Worm (Caenorhabditis elegans) whole organism, L2 larva: Measurements from ENCODE around the gene Y9C9A.13.

Experiments
- dmd-4 ChIP-seq: sonication (generic microtip); optimal IDR thresholded peaks from 2 replicates; lab custom pipeline; 2017; ENCODE audit warnings: missing biosample characterization, missing genetic modification characterization
- egl-27 ChIP-seq: sonication (generic microtip); optimal IDR thresholded peaks from 3 replicates; lab custom pipeline; 2017; ENCODE audit warnings: missing biosample characterization, missing genetic modification reagents, missing genetic modification characterization
- lsy-2 ChIP-seq, 2 experiments: fragments of 150-350 bp in 1 of 2; sonication (generic microtip) in 1 of 2; optimal IDR thresholded peaks; 2 replicates each; lab custom pipeline; 2014 to 2017; ENCODE audit warnings: missing biosample characterization in 2 of 2, missing genetic modification characterization in 2 of 2
- nhr-25 ChIP-seq: fragments of 150-350 bp; sonication (generic microtip); optimal IDR thresholded peaks from 3 replicates; lab custom pipeline; 2014; ENCODE audit warnings: missing biosample characterization, missing genetic modification characterization
- snpc-4 ChIP-seq: fragments of 150-350 bp; optimal IDR thresholded peaks from 2 replicates; lab custom pipeline; 2014; ENCODE audit warnings: missing biosample characterization, missing genetic modification characterization
- unc-39 ChIP-seq: fragments of 150-350 bp; optimal IDR thresholded peaks from 2 replicates; lab custom pipeline; 2014; ENCODE audit warnings: missing biosample characterization, missing genetic modification characterization
- unc-62 ChIP-seq: fragments of 150-350 bp; optimal IDR thresholded peaks from 2 replicates; lab custom pipeline; 2014; ENCODE audit warnings: missing biosample characterization, missing genetic modification reagents, missing genetic modification characterization

ce11 chrIV:4934103-4934502, 35.2 kb downstream of the Y9C9A.13 start, which contains the start of gene str-153:
- TF ChIP-seq egl-27 (tag; lab: Kevin White, UChicago), result no peak
- TF ChIP-seq lsy-2 (tag; optimal IDR thresholded peaks at IDR 0.05; lab: Kevin White, UChicago), result no peak
- no peak for TF ChIP-seq nhr-25 (tag; lab: Kevin White, UChicago)
- no peak for TF ChIP-seq unc-39 (tag; lab: Kevin White, UChicago)
- TF ChIP-seq snpc-4, result no peak
- no peak for TF ChIP-seq unc-62
- no peak for TF ChIP-seq dmd-4 (tag; lab: Kevin White, UChicago)
